Fruit fly (Drosophila melanogaster) S2 (cell line): ENCODE measurements around the gene CG10348.

ENCODE experiments used
- CG8478 ChIP-seq: fragments of >200 bp; optimal IDR thresholded peaks from 2 replicates; lab custom pipeline; 2018
- CTCF ChIP-seq, 2 experiments: fragments of >200 bp; optimal IDR thresholded peaks; 2 replicates each; lab custom pipeline; 2018

- TF ChIP-seq CG8478 (lab: Kevin White, UChicago) = no peak
- TF ChIP-seq CTCF (optimal IDR thresholded peaks at IDR 0.05; lab: Kevin White, UChicago) = no peak
Observed at dm6 chr2L:18708239-18708891, 24.0 kb downstream of the CG10348 start, which contains the start of the genes Faf2 and Grip71.
